Fruit fly (Drosophila melanogaster) whole organism, pupa: ENCODE results near the gene boi.

ENCODE experiments used
- CG10348 ChIP-seq: fragments of 200-800 bp; sonication (Bioruptor generic); IDR thresholded peaks from 2 replicates; pipeline ENCODE4 v1.3.6; 2022; ENCODE audit warnings: missing biosample characterization, missing genetic modification characterization
- CG12605 ChIP-seq: fragments of 200-800 bp; sonication (Bioruptor generic); IDR thresholded peaks from 2 replicates; pipeline ENCODE4 v1.3.6; 2022; ENCODE audit warnings: missing biosample characterization, missing genetic modification characterization
- CG14655 ChIP-seq: fragments of 200-800 bp; sonication (Bioruptor generic); optimal IDR thresholded peaks from 3 replicates; lab custom pipeline; 2017; ENCODE audit warnings: mild to moderate bottlenecking, missing biosample characterization, missing genetic modification reagents, missing genetic modification characterization
- CG15710 ChIP-seq: fragments of 200-800 bp; sonication (Bioruptor generic); optimal IDR thresholded peaks from 2 replicates; lab custom pipeline; 2018; ENCODE audit warnings: missing biosample characterization, mild to moderate bottlenecking, missing genetic modification characterization, moderate library complexity
- CG32121 ChIP-seq: fragments of 200-800 bp; sonication (Bioruptor generic); IDR thresholded peaks from 2 replicates; pipeline ENCODE4 v1.3.6; 2022; ENCODE audit warnings: missing biosample characterization, missing genetic modification characterization
- CG8159 ChIP-seq: fragments of 200-800 bp; sonication (Bioruptor generic); optimal IDR thresholded peaks from 3 replicates; lab custom pipeline; 2018; ENCODE audit warnings: missing biosample characterization, mild to moderate bottlenecking, missing genetic modification characterization, moderate library complexity
- CG9948 ChIP-seq: fragments of 200-800 bp; sonication (Bioruptor generic); optimal IDR thresholded peaks from 2 replicates; lab custom pipeline; 2018; ENCODE audit warnings: missing biosample characterization, mild to moderate bottlenecking, missing genetic modification characterization, moderate library complexity
- D1 ChIP-seq: fragments of 200-800 bp; sonication (Bioruptor generic); optimal IDR thresholded peaks from 2 replicates; lab custom pipeline; 2018; ENCODE audit warnings: missing biosample characterization, mild to moderate bottlenecking, missing genetic modification characterization, moderate library complexity
- EcR ChIP-seq: fragments of 200-800 bp; sonication (Bioruptor generic); optimal IDR thresholded peaks from 3 replicates; lab custom pipeline; 2019; ENCODE audit warnings: missing biosample characterization, missing genetic modification characterization, mild to moderate bottlenecking, moderate library complexity, missing genetic modification reagents
- Snoo ChIP-seq: fragments of 200-800 bp; sonication (Bioruptor generic); optimal IDR thresholded peaks from 3 replicates; lab custom pipeline; 2017; ENCODE audit warnings: missing biosample characterization, mild to moderate bottlenecking, missing genetic modification characterization, inconsistent platforms
- fd96Ca ChIP-seq: fragments of 200-800 bp; sonication (Bioruptor generic); IDR thresholded peaks from 3 replicates; pipeline ENCODE4 v1.3.6; 2022; ENCODE audit warnings: missing biosample characterization, missing genetic modification characterization
- gl ChIP-seq: fragments of 200-800 bp; sonication (Bioruptor generic); optimal IDR thresholded peaks from 2 replicates; lab custom pipeline; 2018; ENCODE audit warnings: missing biosample characterization, mild to moderate bottlenecking, missing genetic modification characterization
- rn ChIP-seq: fragments of 200-800 bp; sonication (Bioruptor generic); IDR thresholded peaks from 2 replicates; pipeline ENCODE4 v1.3.6; 2022; ENCODE audit warnings: missing biosample characterization, missing genetic modification characterization

dm6 chrX:2466919-2467318 lies 2.9 kb downstream of the boi start:
- TF ChIP-seq CG10348 (GFP tag; lab: Robert Waterston, UW), result no peak
- no peak for TF ChIP-seq CG9948 (tag; lab: Kevin White, UChicago)
- no peak for TF ChIP-seq EcR (GFP tag; lab: Kevin White, UChicago)
- TF ChIP-seq Snoo, result no peak
- no peak for TF ChIP-seq gl
- TF ChIP-seq fd96Ca (GFP tag; lab: Robert Waterston, UW), result no peak
- TF ChIP-seq CG14655 (GFP tag; lab: Kevin White, UChicago), result no peak
- TF ChIP-seq CG15710 (tag; lab: Kevin White, UChicago), result no peak
- no peak for TF ChIP-seq CG32121
- no peak for TF ChIP-seq CG8159 (tag; lab: Kevin White, UChicago)
- no peak for TF ChIP-seq CG12605
- no peak for TF ChIP-seq rn (GFP tag; lab: Robert Waterston, UW)
- no peak for TF ChIP-seq D1 (tag; lab: Kevin White, UChicago)
